Worm (Caenorhabditis elegans): ENCODE measurements around the gene C25D7.10.

Gene C25D7.10

DNA sequence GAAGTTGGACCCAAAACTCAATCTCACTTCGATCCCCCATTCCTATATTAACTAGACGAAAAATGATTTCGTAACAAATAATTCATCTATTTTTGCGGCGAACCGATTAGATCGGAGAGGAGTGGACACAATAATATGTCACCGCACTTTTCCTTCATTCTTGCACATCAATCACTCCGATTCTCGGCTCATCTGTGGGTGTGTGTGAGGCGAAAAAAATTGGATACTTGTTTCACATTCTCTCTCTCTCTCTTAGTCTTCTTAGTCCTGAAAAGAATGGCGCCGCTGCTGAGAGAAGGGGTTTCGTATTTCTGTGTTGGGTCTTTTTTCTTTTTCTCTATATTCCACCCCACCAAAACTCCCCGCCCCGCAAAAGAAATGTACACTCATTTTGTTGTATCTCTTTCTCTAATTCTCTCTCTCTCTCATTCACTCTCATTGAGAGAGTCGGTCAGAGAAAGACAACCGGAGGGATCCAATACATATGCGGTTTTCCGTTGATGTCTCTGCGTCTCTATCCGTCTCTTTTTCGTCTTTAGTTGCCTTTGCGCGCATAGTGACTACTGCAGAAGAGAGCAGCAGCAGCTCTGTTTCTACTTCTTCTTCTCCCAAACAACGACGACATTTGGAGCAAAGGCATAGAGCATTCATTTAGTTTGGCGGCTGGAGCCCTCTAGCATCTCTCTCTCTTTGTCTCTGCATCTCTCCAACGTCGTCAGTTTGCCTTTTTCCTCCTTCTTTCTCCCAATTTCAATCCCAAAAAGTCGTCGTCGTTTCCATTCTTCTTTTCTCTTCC, 3.9 kb downstream of the C25D7.10 start, which contains the start of gene unc-76:
Gene unc-76, plus strand, starts transcription at position 746 of the 796 bp plus-strand sequence.
- 0 out of 2 replicates have a peak, but pooled peaks have one; percentile 15 for TF ChIP-seq egrh-3 (GFP tag; IDR thresholded peaks at IDR 0.05)
- TF ChIP-seq B0336.3 (GFP tag; IDR thresholded peaks at IDR 0.05) = peak; percentile 39; the same call in 1 of the 2 replicates
- no peak for TF ChIP-seq pbrm-1 (GFP tag; IDR thresholded peaks at IDR 0.05)
- TF ChIP-seq attf-5 (GFP tag; optimal IDR thresholded peaks at IDR 0.05) = peak; percentile 38
- TF ChIP-seq K11D2.4 (GFP tag; IDR thresholded peaks at IDR 0.05) = peak; percentile 56; the same call in 1 of the 2 replicates
- no peak for TF ChIP-seq B0261.1 (tag; optimal IDR thresholded peaks at IDR 0.05)
- TF ChIP-seq ets-4 (GFP tag; optimal IDR thresholded peaks at IDR 0.05) = no peak
- TF ChIP-seq lin-40 (tag; optimal IDR thresholded peaks at IDR 0.05) = peak; percentile 76
- no peak for TF ChIP-seq cebp-1 (GFP tag; IDR thresholded peaks at IDR 0.05)
- TF ChIP-seq cebp-1 (tag; optimal IDR thresholded peaks at IDR 0.05) = peak; percentile 67
- peak; percentile 89 for TF ChIP-seq K12H6.12 (tag; optimal IDR thresholded peaks at IDR 0.05)
- TF ChIP-seq rec-8 (tag; optimal IDR thresholded peaks at IDR 0.05) = no peak
- peak; percentile 69 for TF ChIP-seq hmg-1.2 (GFP tag; IDR thresholded peaks at IDR 0.05)
- no peak for TF ChIP-seq efl-1 (GFP tag; optimal IDR thresholded peaks at IDR 0.05)
- peak; percentile 29 for TF ChIP-seq ztf-18 (tag; optimal IDR thresholded peaks at IDR 0.05)
- TF ChIP-seq mcd-1 (GFP tag; IDR thresholded peaks at IDR 0.05) = peak; percentile 51
- peak; percentile 10 for TF ChIP-seq tbp1 (GFP tag; optimal IDR thresholded peaks at IDR 0.05)
- no peak for TF ChIP-seq madf-6 (GFP tag; IDR thresholded peaks at IDR 0.05)
- TF ChIP-seq atf-7 (tag; optimal IDR thresholded peaks at IDR 0.05) = no peak
- TF ChIP-seq rpc-1 (optimal IDR thresholded peaks at IDR 0.05) = no peak
- TF ChIP-seq rpc-1 (tag; optimal IDR thresholded peaks at IDR 0.05) = no peak
- peak; percentile 20 for TF ChIP-seq madf-10 (tag; optimal IDR thresholded peaks at IDR 0.05)
- no peak for TF ChIP-seq snpc-4 (GFP tag; optimal IDR thresholded peaks at IDR 0.05)
- TF ChIP-seq snpc-4 (tag; optimal IDR thresholded peaks at IDR 0.05) = peak in 2 of 4 experiments; percentile 34 to 55
- peak; percentile 53; the same call in 1 of the 2 replicates for TF ChIP-seq zfh-2 (GFP tag; conservative IDR thresholded peaks at IDR 0.05)
- TF ChIP-seq ceh-27 (GFP tag; optimal IDR thresholded peaks at IDR 0.05) = peak; percentile 13

DNA sequence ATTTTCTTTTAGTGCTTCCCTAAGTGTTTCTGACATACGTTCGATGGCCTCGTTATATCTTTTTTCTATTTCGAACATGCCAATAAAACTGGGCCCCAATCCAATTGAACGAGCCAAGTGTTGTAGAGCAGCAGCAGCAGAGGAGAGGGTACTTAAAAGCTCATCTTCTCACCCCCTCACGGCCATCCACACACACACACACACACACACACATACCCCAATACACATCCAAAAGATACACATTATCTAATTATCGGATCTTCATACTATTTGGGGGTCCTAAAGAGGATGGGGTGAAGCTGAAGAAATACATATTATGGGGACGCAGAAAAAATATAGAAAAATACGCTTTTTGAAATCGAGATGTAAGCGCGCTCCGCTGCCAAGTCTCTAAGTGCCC, 5.5 kb downstream of the C25D7.10 start:
- peak; percentile 69 for TF ChIP-seq ceh-27 (GFP tag; optimal IDR thresholded peaks at IDR 0.05)
- TF ChIP-seq gei-17 (GFP tag; optimal IDR thresholded peaks at IDR 0.05) = no peak

ce11 chrV:15074907-15075306, 7.6 kb downstream of the C25D7.10 start:
- TF ChIP-seq ceh-27 (GFP tag; optimal IDR thresholded peaks at IDR 0.05) (peak; percentile 55), K12H6.12 (tag; optimal IDR thresholded peaks at IDR 0.05) (peak; percentile 7), hmg-1.2 (GFP tag; IDR thresholded peaks at IDR 0.05) (peak; percentile 27; the same call in 1 of the 2 replicates), lsl-1 (GFP tag; optimal IDR thresholded peaks at IDR 0.05) (no peak), cebp-1 (GFP tag; IDR thresholded peaks at IDR 0.05) (no peak), cebp-1 (tag; optimal IDR thresholded peaks at IDR 0.05) (no peak)

DNA sequence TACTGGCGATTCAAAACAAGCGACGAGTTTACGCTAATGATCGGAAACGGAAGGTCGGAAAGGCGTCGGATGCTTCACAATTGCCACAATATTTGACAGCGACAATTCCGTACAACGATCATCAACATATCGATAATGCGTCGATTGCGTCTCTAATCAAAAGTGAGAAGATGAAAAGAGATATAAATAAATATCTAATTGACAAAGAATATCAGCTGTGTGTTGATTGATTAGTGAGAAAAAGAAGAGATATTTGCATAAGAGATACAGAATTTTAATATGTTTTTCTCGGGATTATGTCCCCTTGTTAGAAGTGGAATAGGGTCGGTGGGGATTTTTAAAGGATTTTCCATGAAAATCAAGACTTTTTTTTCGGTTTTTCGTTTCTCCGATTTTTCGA, 11.3 kb downstream of the C25D7.10 start:
- TF ChIP-seq mel-28 (tag; optimal IDR thresholded peaks at IDR 0.05; ENCODE audit: borderline replicate concordance) = no peak
- no peak for TF ChIP-seq repo-1 (tag; optimal IDR thresholded peaks at IDR 0.05)
- no peak for TF ChIP-seq madf-10 (tag; optimal IDR thresholded peaks at IDR 0.05)
- TF ChIP-seq nhr-27 (tag; optimal IDR thresholded peaks at IDR 0.05) = no peak
- TF ChIP-seq nfya-1 (tag; optimal IDR thresholded peaks at IDR 0.05; ENCODE audit: borderline replicate concordance, insufficient read depth) = no peak

All from whole organism, young adult.